Worm (Caenorhabditis elegans) whole organism, L1 larva: Measurements from ENCODE around the gene pro-1.

Source experiments
- C04F5.9 ChIP-seq: sonication (generic microtip); optimal IDR thresholded peaks from 2 replicates; lab custom pipeline; 2016; ENCODE audit warnings: missing genetic modification characterization, missing compliant biosample characterization
- C16A3.4 ChIP-seq: fragments of 150-350 bp; optimal IDR thresholded peaks from 2 replicates; lab custom pipeline; 2014; ENCODE audit warnings: missing biosample characterization, missing genetic modification characterization
- alr-1 ChIP-seq: fragments of 200-800 bp; sonication (Bioruptor generic); optimal IDR thresholded peaks from 2 replicates; lab custom pipeline; 2018; ENCODE audit warnings: borderline replicate concordance, mild to moderate bottlenecking, missing genetic modification characterization, missing compliant biosample characterization
- blmp-1 ChIP-seq: fragments of 150-350 bp; optimal IDR thresholded peaks from 2 replicates; lab custom pipeline; 2014; ENCODE audit warnings: missing biosample characterization, missing genetic modification characterization
- ceh-63 ChIP-seq: fragments of 200-800 bp; sonication (Bioruptor generic); optimal IDR thresholded peaks from 2 replicates; lab custom pipeline; 2018; ENCODE audit warnings: mild to moderate bottlenecking, missing genetic modification characterization, missing compliant biosample characterization
- ceh-8 ChIP-seq: fragments of 200-800 bp; sonication (Bioruptor generic); optimal IDR thresholded peaks from 2 replicates; lab custom pipeline; 2018; ENCODE audit warnings: mild to moderate bottlenecking, missing genetic modification characterization, moderate library complexity, missing compliant biosample characterization
- ceh-82 ChIP-seq, 3 experiments: fragments of 150-350 bp in 1 of 3; sonication (generic microtip) in 2 of 3; optimal IDR thresholded peaks; 2 replicates each; lab custom pipeline; 2014 to 2017; ENCODE audit warnings: missing biosample characterization in 3 of 3, missing genetic modification characterization in 3 of 3
- ceh-88 ChIP-seq: fragments of 200-800 bp; sonication (Bioruptor generic); IDR thresholded peaks from 2 replicates; pipeline ENCODE4 v1.3.6; 2022; ENCODE audit warnings: missing genetic modification characterization, missing compliant biosample characterization
- ces-1 ChIP-seq: fragments of 150-350 bp; optimal IDR thresholded peaks from 2 replicates; lab custom pipeline; 2014; ENCODE audit warnings: missing biosample characterization, missing genetic modification reagents, missing genetic modification characterization
- dpl-1 ChIP-seq, 3 experiments: fragments of 150-350 bp in 2 of 3; sonication (generic microtip) in 1 of 3; optimal IDR thresholded peaks; 2 replicates each; lab custom pipeline; 2014 to 2017; ENCODE audit warnings: missing biosample characterization in 3 of 3, missing genetic modification characterization in 3 of 3, missing genetic modification reagents in 3 of 3
- efl-3 ChIP-seq: fragments of 200-800 bp; sonication (Bioruptor generic); optimal IDR thresholded peaks from 2 replicates; lab custom pipeline; 2018; ENCODE audit warnings: mild to moderate bottlenecking, missing genetic modification characterization, missing compliant biosample characterization
- egl-27 ChIP-seq, 2 experiments: fragments of 150-350 bp in 1 of 2; sonication (generic microtip); optimal IDR thresholded peaks; 3 replicates each; lab custom pipeline; 2017 to 2018; ENCODE audit warnings: missing biosample characterization in 2 of 2, missing genetic modification characterization in 2 of 2, missing genetic modification reagents in 2 of 2
- elt-3 ChIP-seq, 6 experiments: fragments of 150-350 bp in 1 of 6; sonication (generic microtip); optimal IDR thresholded peaks; 2 replicates each; lab custom pipeline; 2017 to 2018; ENCODE audit warnings: missing biosample characterization in 6 of 6, missing genetic modification characterization in 6 of 6, inconsistent platforms in 1 of 6
- fkh-4 ChIP-seq: sonication (generic microtip); optimal IDR thresholded peaks from 2 replicates; lab custom pipeline; 2016; ENCODE audit warnings: missing compliant biosample characterization, missing genetic modification characterization, borderline replicate concordance
- fkh-8 ChIP-seq: sonication (generic microtip); optimal IDR thresholded peaks from 2 replicates; lab custom pipeline; 2016; ENCODE audit warnings: mild to moderate bottlenecking, missing genetic modification characterization, missing compliant biosample characterization
- fos-1 ChIP-seq: fragments of 150-350 bp; optimal IDR thresholded peaks from 2 replicates; lab custom pipeline; 2014; ENCODE audit warnings: missing biosample characterization, missing genetic modification characterization
- grh-1 ChIP-seq: fragments of 200-800 bp; sonication (Bioruptor generic); IDR thresholded peaks from 2 replicates; pipeline ENCODE4 v1.3.6; 2022; ENCODE audit warnings: missing genetic modification reagents, missing genetic modification characterization, missing compliant biosample characterization
- hlh-17 ChIP-seq: fragments of 200-800 bp; sonication (Bioruptor generic); optimal IDR thresholded peaks from 2 replicates; lab custom pipeline; 2018; ENCODE audit warnings: missing genetic modification characterization, mild to moderate bottlenecking, missing compliant biosample characterization, moderate library complexity, borderline replicate concordance
- hlh-4 ChIP-seq: sonication (generic microtip); optimal IDR thresholded peaks from 2 replicates; lab custom pipeline; 2016; ENCODE audit warnings: mild to moderate bottlenecking, missing genetic modification characterization, missing compliant biosample characterization
- hpl-2 ChIP-seq: fragments of 150-350 bp; optimal IDR thresholded peaks from 2 replicates; lab custom pipeline; 2014; ENCODE audit warnings: missing biosample characterization, missing genetic modification reagents, missing genetic modification characterization
- isw-1 ChIP-seq: fragments of 200-800 bp; sonication (Bioruptor generic); IDR thresholded peaks from 2 replicates; pipeline ENCODE4 v1.3.6; 2022; ENCODE audit warnings: missing genetic modification characterization, missing compliant biosample characterization
- jun-1 ChIP-seq: fragments of 150-350 bp; optimal IDR thresholded peaks from 2 replicates; lab custom pipeline; 2014; ENCODE audit warnings: missing biosample characterization, missing genetic modification reagents, missing genetic modification characterization
- lin-15B ChIP-seq: fragments of 150-350 bp; sonication (generic microtip); optimal IDR thresholded peaks from 3 replicates; lab custom pipeline; 2014; ENCODE audit warnings: missing biosample characterization, missing genetic modification characterization
- lin-35 ChIP-seq, 2 experiments: fragments of 150-350 bp; optimal IDR thresholded peaks; 2 replicates each; lab custom pipeline; 2014; ENCODE audit warnings: missing biosample characterization in 2 of 2, missing genetic modification characterization in 2 of 2, missing genetic modification reagents in 2 of 2
- lin-39 ChIP-seq: fragments of 150-350 bp; optimal IDR thresholded peaks from 2 replicates; lab custom pipeline; 2014; ENCODE audit warnings: missing biosample characterization, missing genetic modification reagents, missing genetic modification characterization
- lsy-2 ChIP-seq, 2 experiments: fragments of 150-350 bp; optimal IDR thresholded peaks; 2 replicates each; lab custom pipeline; 2014; ENCODE audit warnings: missing biosample characterization in 2 of 2, missing genetic modification characterization in 2 of 2
- mep-1 ChIP-seq: fragments of 150-350 bp; optimal IDR thresholded peaks from 2 replicates; lab custom pipeline; 2014; ENCODE audit warnings: missing biosample characterization, missing genetic modification characterization
- nhr-19 ChIP-seq: fragments of 200-800 bp; sonication (Bioruptor generic); conservative IDR thresholded peaks from 2 replicates; pipeline ENCODE4 v1.3.6; 2022; ENCODE audit warnings: missing genetic modification characterization, missing compliant biosample characterization
- nhr-20 ChIP-seq: sonication (generic microtip); optimal IDR thresholded peaks from 2 replicates; lab custom pipeline; 2016; ENCODE audit warnings: mild to moderate bottlenecking, missing genetic modification characterization, missing compliant biosample characterization
- nhr-28 ChIP-seq: fragments of 150-350 bp; optimal IDR thresholded peaks from 2 replicates; lab custom pipeline; 2014; ENCODE audit warnings: missing biosample characterization, missing genetic modification characterization
- nhr-47 ChIP-seq: sonication (generic microtip); optimal IDR thresholded peaks from 2 replicates; lab custom pipeline; 2016; ENCODE audit warnings: mild to moderate bottlenecking, missing genetic modification characterization, moderate library complexity, missing compliant biosample characterization
- nhr-76 ChIP-seq: sonication (generic microtip); optimal IDR thresholded peaks from 2 replicates; lab custom pipeline; 2017; ENCODE audit warnings: missing biosample characterization, missing genetic modification characterization
- nhr-77 ChIP-seq: fragments of 150-350 bp; optimal IDR thresholded peaks from 2 replicates; lab custom pipeline; 2014; ENCODE audit warnings: missing biosample characterization, missing genetic modification characterization
- nhr-85 ChIP-seq: sonication (generic microtip); peaks from one replicate; lab custom pipeline; 2016; ENCODE audit warnings: missing genetic modification characterization, inconsistent platforms, missing compliant biosample characterization
- pax-3 ChIP-seq: fragments of 200-800 bp; sonication (Bioruptor generic); optimal IDR thresholded peaks from 2 replicates; lab custom pipeline; 2018; ENCODE audit warnings: mild to moderate bottlenecking, missing genetic modification characterization, moderate library complexity, missing compliant biosample characterization
- rnt-1 ChIP-seq: sonication (generic microtip); optimal IDR thresholded peaks from 2 replicates; lab custom pipeline; 2016; ENCODE audit warnings: mild to moderate bottlenecking, missing genetic modification characterization, moderate library complexity, missing compliant biosample characterization
- skn-1 ChIP-seq: fragments of 150-350 bp; optimal IDR thresholded peaks from 2 replicates; lab custom pipeline; 2014; ENCODE audit warnings: missing biosample characterization, missing genetic modification characterization
- snpc-4 ChIP-seq: fragments of 150-350 bp; optimal IDR thresholded peaks from 2 replicates; lab custom pipeline; 2014; ENCODE audit warnings: missing biosample characterization, missing genetic modification characterization
- snu-23 ChIP-seq: sonication (generic microtip); optimal IDR thresholded peaks from 2 replicates; lab custom pipeline; 2016; ENCODE audit warnings: missing genetic modification characterization, missing compliant biosample characterization
- sox-4 ChIP-seq: sonication (generic microtip); optimal IDR thresholded peaks from 2 replicates; lab custom pipeline; 2016; ENCODE audit warnings: missing genetic modification characterization, missing compliant biosample characterization
- sptf-1 ChIP-seq: fragments of 150-350 bp; optimal IDR thresholded peaks from 2 replicates; lab custom pipeline; 2014; ENCODE audit warnings: missing biosample characterization, missing genetic modification characterization
- swsn-7 ChIP-seq: sonication (generic microtip); optimal IDR thresholded peaks from 2 replicates; lab custom pipeline; 2016; ENCODE audit warnings: missing genetic modification characterization, missing compliant biosample characterization
- unc-98 ChIP-seq: fragments of 200-800 bp; sonication (Bioruptor generic); IDR thresholded peaks from 2 replicates; pipeline ENCODE4 v1.3.6; 2022; ENCODE audit warnings: missing genetic modification characterization, missing compliant biosample characterization
- zip-4 ChIP-seq: fragments of 200-800 bp; sonication (Bioruptor generic); optimal IDR thresholded peaks from 2 replicates; lab custom pipeline; 2018; ENCODE audit warnings: mild to moderate bottlenecking, missing genetic modification characterization, moderate library complexity, missing compliant biosample characterization
- ztf-11 ChIP-seq, 2 experiments: sonication (generic microtip); optimal IDR thresholded peaks; 2 replicates each; lab custom pipeline; 2016 to 2017; ENCODE audit warnings: missing genetic modification characterization in 2 of 2, missing biosample characterization in 1 of 2, missing compliant biosample characterization in 1 of 2
- ztf-4 ChIP-seq: fragments of 150-350 bp; optimal IDR thresholded peaks from 2 replicates; lab custom pipeline; 2014; ENCODE audit warnings: missing biosample characterization, missing genetic modification characterization

pro-1 gene

DNA sequence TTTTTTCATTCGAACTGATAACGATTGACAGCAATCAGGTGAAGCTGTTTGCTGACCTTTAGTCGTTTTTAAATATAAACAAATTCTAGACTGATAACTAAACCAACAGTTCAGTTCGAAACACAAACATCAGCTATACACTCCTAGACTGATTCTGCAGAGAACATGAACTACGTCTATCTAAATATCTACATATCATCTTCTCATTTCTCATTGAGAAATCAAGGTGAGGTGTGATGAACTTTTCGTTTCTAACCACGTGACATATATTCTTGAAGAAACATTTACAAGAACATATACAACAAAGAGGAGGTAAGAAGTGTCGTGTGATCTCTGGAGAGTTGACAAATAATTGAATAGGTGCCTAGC lies 15.4 kb upstream of the pro-1 start (continued):
- no peak for TF ChIP-seq fkh-4 (tag; lab: Kevin White, UChicago)
- no peak for TF ChIP-seq egl-27 (tag; optimal IDR thresholded peaks at IDR 0.05; lab: Kevin White, UChicago)
- peak; percentile 73 for TF ChIP-seq skn-1 (tag; lab: Kevin White, UChicago)
- TF ChIP-seq hlh-17: no peak
- TF ChIP-seq lin-39 (tag; lab: Kevin White, UChicago): no peak
- peak in 2 of 6 experiments; percentile 44 to 85 for TF ChIP-seq elt-3 (tag; optimal IDR thresholded peaks at IDR 0.05; lab: Kevin White, UChicago)
- TF ChIP-seq ztf-11 (tag; optimal IDR thresholded peaks at IDR 0.05; lab: Kevin White, UChicago): no peak
- no peak for TF ChIP-seq nhr-77 (tag; lab: Kevin White, UChicago)
- peak; percentile 30 to 77 for TF ChIP-seq lin-35 (GFP tag; optimal IDR thresholded peaks at IDR 0.05; lab: Kevin White, UChicago)
- TF ChIP-seq swsn-7 (tag; lab: Kevin White, UChicago): peak; percentile 37
- no peak for TF ChIP-seq hlh-4 (tag; lab: Kevin White, UChicago)
- peak; percentile 13 for TF ChIP-seq rnt-1 (tag; lab: Kevin White, UChicago)
- no peak for TF ChIP-seq zip-4 (GFP tag; lab: Kevin White, UChicago)
- TF ChIP-seq ceh-82 (tag; optimal IDR thresholded peaks at IDR 0.05; lab: Kevin White, UChicago): no peak
- TF ChIP-seq mep-1: peak; percentile 88
- TF ChIP-seq ceh-8 (GFP tag; lab: Kevin White, UChicago): no peak
- TF ChIP-seq fos-1 (tag; lab: Kevin White, UChicago): peak; percentile 15
- TF ChIP-seq C16A3.4: peak; percentile 51
- TF ChIP-seq blmp-1 (tag; lab: Kevin White, UChicago): peak; percentile 79
- TF ChIP-seq ceh-88 (GFP tag; lab: Robert Waterston, UW): no peak
- no peak for TF ChIP-seq unc-98 (GFP tag; lab: Robert Waterston, UW)
- peak; percentile 75 for TF ChIP-seq nhr-19 (GFP tag; lab: Robert Waterston, UW)
- no peak for TF ChIP-seq C04F5.9 (tag; lab: Kevin White, UChicago)
- 0 out of 2 replicates have a peak, but pooled peaks have one; percentile 28 for TF ChIP-seq grh-1 (GFP tag; lab: Robert Waterston, UW)
- no peak for TF ChIP-seq alr-1 (tag; lab: Kevin White, UChicago)
- TF ChIP-seq ceh-63 (GFP tag; lab: Kevin White, UChicago): no peak
- no peak for TF ChIP-seq ces-1
- TF ChIP-seq isw-1: no peak
- peak; percentile 23 to 29 (median 28) for TF ChIP-seq dpl-1 (GFP tag; optimal IDR thresholded peaks at IDR 0.05; lab: Kevin White, UChicago)
- peak; percentile 78 for TF ChIP-seq snu-23 (GFP tag; lab: Kevin White, UChicago)
- TF ChIP-seq fkh-8 (tag; lab: Kevin White, UChicago): peak; percentile 8
- no peak for TF ChIP-seq sptf-1
- peak; percentile 21 for TF ChIP-seq ztf-4 (tag; lab: Kevin White, UChicago)
- peak; percentile 97 for TF ChIP-seq nhr-85 (tag; lab: Kevin White, UChicago)
- no peak for TF ChIP-seq lin-15B (tag; lab: Kevin White, UChicago)
- peak; percentile 41 to 67 for TF ChIP-seq lsy-2 (tag; optimal IDR thresholded peaks at IDR 0.05; lab: Kevin White, UChicago)
- no peak for TF ChIP-seq nhr-76
- TF ChIP-seq pax-3 (tag; lab: Kevin White, UChicago): peak; percentile 15
- no peak for TF ChIP-seq jun-1 (tag; lab: Kevin White, UChicago)
- TF ChIP-seq sox-4 (tag; lab: Kevin White, UChicago): no peak
- TF ChIP-seq nhr-28 (tag; lab: Kevin White, UChicago): no peak
- peak; percentile 85 for TF ChIP-seq nhr-20 (tag; lab: Kevin White, UChicago)
- no peak for TF ChIP-seq efl-3 (GFP tag; lab: Kevin White, UChicago)
- no peak for TF ChIP-seq hpl-2 (GFP tag; lab: Kevin White, UChicago)
- TF ChIP-seq snpc-4 (tag; lab: Kevin White, UChicago): peak; percentile 26
- peak; percentile 41 for TF ChIP-seq nhr-47
